Fruit fly (Drosophila melanogaster) whole organism: ENCODE data around the gene twy.

Experiments
- CG8478 ChIP-seq: fragments of >200 bp; optimal IDR thresholded peaks from 2 replicates; lab custom pipeline; 2018; ENCODE audit warnings: inconsistent platforms
- Dll ChIP-seq: fragments of >200 bp; optimal IDR thresholded peaks from 2 replicates; lab custom pipeline; 2017
- EcR ChIP-seq, 2 experiments: fragments of >200 bp; optimal IDR thresholded peaks; 2 replicates each; lab custom pipeline; 2017; ENCODE audit warnings: missing biosample characterization in 2 of 2, missing genetic modification characterization in 2 of 2, missing genetic modification reagents in 2 of 2
- pan ChIP-seq: fragments of >200 bp; optimal IDR thresholded peaks from 2 replicates; lab custom pipeline; 2017
- psq ChIP-seq: fragments of >200 bp; optimal IDR thresholded peaks from 2 replicates; lab custom pipeline; 2017
- usp ChIP-seq: fragments of >200 bp; optimal IDR thresholded peaks from 2 replicates; lab custom pipeline; 2017; ENCODE audit warnings: missing biosample characterization, missing genetic modification characterization, mixed read lengths

twy gene

dm6 chr3L:11819639-11820456 is 26.8 kb upstream of the twy start:
- TF ChIP-seq Dll = peak; percentile 41
- no peak for TF ChIP-seq psq (lab: Kevin White, UChicago)

- TF ChIP-seq psq (lab: Kevin White, UChicago) (no peak), Dll (no peak), CG8478 (no peak), EcR (GFP tag; optimal IDR thresholded peaks at IDR 0.05; lab: Kevin White, UChicago) (no peak), usp (GFP tag; lab: Kevin White, UChicago) (no peak), pan (lab: Kevin White, UChicago) (no peak)
Observed at dm6 chr3L:11816641-11817040, 23.6 kb upstream of the twy start.

- TF ChIP-seq usp (GFP tag; lab: Kevin White, UChicago) (no peak), CG8478 (no peak), Dll (no peak), EcR (GFP tag; optimal IDR thresholded peaks at IDR 0.05; lab: Kevin White, UChicago) (no peak), psq (lab: Kevin White, UChicago) (no peak), pan (lab: Kevin White, UChicago) (no peak)
Observed at dm6 chr3L:11815220-11815797, 22.2 kb upstream of the twy start, which contains the start of gene CG14130. CG14130 (plus strand) TSS chr3L:11815444.

- TF ChIP-seq usp (GFP tag; lab: Kevin White, UChicago) (no peak), Dll (no peak), pan (lab: Kevin White, UChicago) (no peak), EcR (GFP tag; optimal IDR thresholded peaks at IDR 0.05; lab: Kevin White, UChicago) (no peak), CG8478 (no peak), psq (lab: Kevin White, UChicago) (no peak)
Observed at dm6 chr3L:11814655-11815054, 21.6 kb upstream of the twy start, which contains the start of gene Cubn2. Cubn2 (minus strand) TSS chr3L:11814755.

- TF ChIP-seq CG8478 (no peak), pan (lab: Kevin White, UChicago) (no peak), psq (lab: Kevin White, UChicago) (no peak)
Observed at dm6 chr3L:11801622-11802021, 8.5 kb upstream of the twy start.

dm6 chr3L:11800761-11801160 is 7.7 kb upstream of the twy start, which contains the start of gene Gcat:
Gcat (minus strand) TSS chr3L:11800861.
- TF ChIP-seq EcR (GFP tag; optimal IDR thresholded peaks at IDR 0.05; lab: Kevin White, UChicago) (no peak), pan (lab: Kevin White, UChicago) (no peak), usp (GFP tag; lab: Kevin White, UChicago) (no peak), Dll (no peak), CG8478 (no peak), psq (lab: Kevin White, UChicago) (no peak)

- no peak for TF ChIP-seq EcR (GFP tag; optimal IDR thresholded peaks at IDR 0.05; lab: Kevin White, UChicago)
- TF ChIP-seq psq (lab: Kevin White, UChicago) = no peak
- TF ChIP-seq pan (lab: Kevin White, UChicago) = no peak
- no peak for TF ChIP-seq Dll
- TF ChIP-seq usp (GFP tag; lab: Kevin White, UChicago) = no peak
- no peak for TF ChIP-seq CG8478
Observed at dm6 chr3L:11795440-11795983, 2.4 kb upstream of the twy start, which contains the start of gene Klp68D. Klp68D (plus strand) TSS chr3L:11795614.

dm6 chr3L:11789773-11790172 is 3.3 kb downstream of the twy start, which contains the start of gene Pi3K68D:
Pi3K68D (minus strand) TSS chr3L:11790013.
- TF ChIP-seq psq (lab: Kevin White, UChicago) = peak; percentile 8
- TF ChIP-seq CG8478 = no peak

- TF ChIP-seq Dll (no peak), psq (lab: Kevin White, UChicago) (peak; percentile 16)
Observed at dm6 chr3L:11788936-11789352, 4.1 kb downstream of the twy start.

dm6 chr3L:11788195-11788594 is 4.9 kb downstream of the twy start:
- no peak for TF ChIP-seq psq (lab: Kevin White, UChicago)
- TF ChIP-seq CG8478 = no peak
- no peak for TF ChIP-seq EcR (GFP tag; optimal IDR thresholded peaks at IDR 0.05; lab: Kevin White, UChicago)
- TF ChIP-seq pan (lab: Kevin White, UChicago) = no peak
- no peak for TF ChIP-seq usp (GFP tag; lab: Kevin White, UChicago)
- TF ChIP-seq Dll = no peak

dm6 chr3L:11785291-11785690 is 7.8 kb downstream of the twy start:
- TF ChIP-seq pan (lab: Kevin White, UChicago) (no peak), usp (GFP tag; lab: Kevin White, UChicago) (no peak), Dll (no peak), psq (lab: Kevin White, UChicago) (no peak), EcR (GFP tag; optimal IDR thresholded peaks at IDR 0.05; lab: Kevin White, UChicago) (no peak), CG8478 (no peak)

- TF ChIP-seq psq (lab: Kevin White, UChicago) (no peak), CG8478 (no peak), EcR (GFP tag; optimal IDR thresholded peaks at IDR 0.05; lab: Kevin White, UChicago) (no peak), usp (GFP tag; lab: Kevin White, UChicago) (no peak)
Observed at dm6 chr3L:11777348-11777958, 15.6 kb downstream of the twy start.
